Fruit fly (Drosophila melanogaster): ENCODE data around the gene NimC4.
A peak's percentile ranks its signal among the peaks of the same experiment; 100 is the strongest.

Gene NimC4

DNA sequence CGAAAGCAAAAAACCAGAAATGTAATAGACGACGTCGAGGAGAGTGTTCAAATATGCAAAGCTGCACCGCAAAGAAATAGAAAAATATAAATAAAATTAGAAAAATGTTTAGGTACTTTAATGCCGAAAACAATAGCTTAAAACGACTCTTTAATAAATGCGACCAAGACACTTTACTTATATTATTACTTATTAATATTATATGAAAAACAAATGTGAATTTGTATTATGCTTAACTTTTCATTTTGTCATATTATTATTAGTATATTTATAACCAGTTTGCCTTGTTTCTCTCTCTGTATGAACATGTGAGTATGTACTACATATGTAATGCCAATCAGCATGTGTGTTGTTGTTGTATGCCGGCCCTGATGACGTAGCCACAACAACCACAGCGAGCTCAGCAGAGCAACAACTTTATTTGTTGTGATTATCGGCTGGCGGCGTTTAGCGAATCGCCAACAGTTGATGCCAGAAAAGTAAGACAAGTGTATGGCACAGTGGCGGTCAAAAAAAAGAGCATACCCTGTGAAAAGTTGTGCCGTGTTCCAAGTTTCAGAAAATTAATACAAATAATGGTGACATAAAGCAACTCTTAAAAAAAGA is 25.1 kb upstream of the NimC4 start (continued):
- peak; percentile 49 for TF ChIP-seq tin (GFP tag; optimal IDR thresholded peaks at IDR 0.05)
- peak; percentile 83 for TF ChIP-seq CG11247 (GFP tag; IDR thresholded peaks at IDR 0.05)
- no peak for TF ChIP-seq CG14965 (GFP tag; optimal IDR thresholded peaks at IDR 0.05; ENCODE audit: borderline replicate concordance)
- TF ChIP-seq abd-A (tag; optimal IDR thresholded peaks at IDR 0.05) = peak; percentile 46
- peak; percentile 97 for TF ChIP-seq CG11504 (tag; optimal IDR thresholded peaks at IDR 0.05)
- peak; percentile 7 for TF ChIP-seq CG7786 (GFP tag; optimal IDR thresholded peaks at IDR 0.05)
- TF ChIP-seq h (optimal IDR thresholded peaks at IDR 0.05) = no peak
- TF ChIP-seq CG7987 (GFP tag; optimal IDR thresholded peaks at IDR 0.05) = peak; percentile 60
- peak; percentile 84 for TF ChIP-seq exex (tag; optimal IDR thresholded peaks at IDR 0.05)
- no peak for TF ChIP-seq TFAM (GFP tag; optimal IDR thresholded peaks at IDR 0.05)
- TF ChIP-seq CG16813 (GFP tag; IDR thresholded peaks at IDR 0.05; ENCODE audit: partially characterized antibody) = no peak
- TF ChIP-seq CG13894 (tag; optimal IDR thresholded peaks at IDR 0.05) = peak; percentile 84
- TF ChIP-seq CG10147 (GFP tag; optimal IDR thresholded peaks at IDR 0.05) = peak; percentile 97
- no peak for TF ChIP-seq CG13287 (GFP tag; IDR thresholded peaks at IDR 0.05; ENCODE audit: partially characterized antibody)
- TF ChIP-seq YL-1 (GFP tag; optimal IDR thresholded peaks at IDR 0.05) = peak; percentile 84
- TF ChIP-seq CG14667 (GFP tag; IDR thresholded peaks at IDR 0.05) = peak; percentile 89
- no peak for TF ChIP-seq NC2β (GFP tag; optimal IDR thresholded peaks at IDR 0.05)
- no peak for TF ChIP-seq fd64A (GFP tag; optimal IDR thresholded peaks at IDR 0.05)
- no peak for TF ChIP-seq Dref (GFP tag; IDR thresholded peaks at IDR 0.05)
- no peak for TF ChIP-seq ash1 (GFP tag; optimal IDR thresholded peaks at IDR 0.05)
- TF ChIP-seq bowl (GFP tag; IDR thresholded peaks at IDR 0.05) = 0 out of 2 replicates have a peak, but pooled peaks have one; percentile 65
- peak; percentile 86 for TF ChIP-seq CG1529 (GFP tag; optimal IDR thresholded peaks at IDR 0.05)
- peak; percentile 96 for TF ChIP-seq CG6689 (GFP tag; IDR thresholded peaks at IDR 0.05)
- TF ChIP-seq CG14710 (tag; optimal IDR thresholded peaks at IDR 0.05) = peak; percentile 95
- TF ChIP-seq CG17328 (GFP tag; IDR thresholded peaks at IDR 0.05) = peak; percentile 89
- peak; percentile 36 for TF ChIP-seq repo (GFP tag; optimal IDR thresholded peaks at IDR 0.05)
- peak; percentile 95 for TF ChIP-seq salm (tag; optimal IDR thresholded peaks at IDR 0.05)
- peak; percentile 90 for TF ChIP-seq CG32772 (GFP tag; IDR thresholded peaks at IDR 0.05)
- TF ChIP-seq CG8765 (GFP tag; IDR thresholded peaks at IDR 0.05) = no peak; the same call in 1 of the 2 replicates
- peak; percentile 97 for TF ChIP-seq CG12299 (tag; optimal IDR thresholded peaks at IDR 0.05)
- TF ChIP-seq CG12391 (tag; optimal IDR thresholded peaks at IDR 0.05) = peak; percentile 97
- peak; percentile 67 for TF ChIP-seq nau (GFP tag; optimal IDR thresholded peaks at IDR 0.05)
- no peak for TF ChIP-seq CG7963 (GFP tag; IDR thresholded peaks at IDR 0.05; ENCODE audit: partially characterized antibody)
- TF ChIP-seq peb (GFP tag; IDR thresholded peaks at IDR 0.05) = peak; percentile 87
- TF ChIP-seq Chrac-16 (GFP tag; optimal IDR thresholded peaks at IDR 0.05) = peak; percentile 61
- TF ChIP-seq Meics (GFP tag; optimal IDR thresholded peaks at IDR 0.05) = peak; percentile 97
- peak; percentile 74 for TF ChIP-seq Poxn (GFP tag; IDR thresholded peaks at IDR 0.05)
- TF ChIP-seq pfk (GFP tag; optimal IDR thresholded peaks at IDR 0.05) = no peak
- no peak for TF ChIP-seq mld (GFP tag; IDR thresholded peaks at IDR 0.05; ENCODE audit: partially characterized antibody)
- TF ChIP-seq zf30C (GFP tag; optimal IDR thresholded peaks at IDR 0.05) = peak; percentile 92
- TF ChIP-seq da (GFP tag; optimal IDR thresholded peaks at IDR 0.05) = no peak
- no peak for TF ChIP-seq Hey (tag; optimal IDR thresholded peaks at IDR 0.05)
- TF ChIP-seq kah (GFP tag; optimal IDR thresholded peaks at IDR 0.05) = peak; percentile 87
- TF ChIP-seq CG13424 (tag; optimal IDR thresholded peaks at IDR 0.05) = peak; percentile 98
- TF ChIP-seq CG6175 (GFP tag; IDR thresholded peaks at IDR 0.05) = peak; percentile 36; the same call in 2 of the 3 replicates
- peak; percentile 88 for TF ChIP-seq CG14050 (GFP tag; IDR thresholded peaks at IDR 0.05)
- TF ChIP-seq usp (GFP tag; optimal IDR thresholded peaks at IDR 0.05) = no peak
- peak; percentile 64 for TF ChIP-seq shn (GFP tag; optimal IDR thresholded peaks at IDR 0.05)
- no peak for TF ChIP-seq br (optimal IDR thresholded peaks at IDR 0.05)
- peak; percentile 87 for TF ChIP-seq Taf1 (GFP tag; IDR thresholded peaks at IDR 0.05)
- peak; percentile 96 for TF ChIP-seq CG8388 (GFP tag; optimal IDR thresholded peaks at IDR 0.05)
